Worm (Caenorhabditis elegans) whole organism, L4 larva: ENCODE data around the gene cec-1.

Experiments
- ama-1 ChIP-seq: fragments of 150-350 bp; optimal IDR thresholded peaks from 2 replicates; lab custom pipeline; 2014; ENCODE audit warnings: inconsistent platforms, mixed read lengths
- fos-1 ChIP-seq: fragments of 150-350 bp; optimal IDR thresholded peaks from 2 replicates; lab custom pipeline; 2014; ENCODE audit warnings: missing biosample characterization, missing genetic modification characterization
- snpc-4 ChIP-seq: fragments of 150-350 bp; optimal IDR thresholded peaks from 2 replicates; lab custom pipeline; 2014; ENCODE audit warnings: missing biosample characterization, missing genetic modification characterization
- zip-2 ChIP-seq: fragments of 150-350 bp; optimal IDR thresholded peaks from 2 replicates; lab custom pipeline; 2014; ENCODE audit warnings: missing biosample characterization, missing genetic modification characterization

ce11 chrIII:8380645-8381044, 45.5 kb upstream of the cec-1 start, which contains the start of gene R05D3.12:
- TF ChIP-seq fos-1 (tag; lab: Kevin White, UChicago) = no peak
- TF ChIP-seq ama-1 (lab: Kevin White, UChicago) = no peak
- TF ChIP-seq zip-2 = no peak
- no peak for TF ChIP-seq snpc-4 (tag; lab: Kevin White, UChicago)
